Worm (Caenorhabditis elegans): Measurements from ENCODE around the gene C29F7.2.

DNA sequence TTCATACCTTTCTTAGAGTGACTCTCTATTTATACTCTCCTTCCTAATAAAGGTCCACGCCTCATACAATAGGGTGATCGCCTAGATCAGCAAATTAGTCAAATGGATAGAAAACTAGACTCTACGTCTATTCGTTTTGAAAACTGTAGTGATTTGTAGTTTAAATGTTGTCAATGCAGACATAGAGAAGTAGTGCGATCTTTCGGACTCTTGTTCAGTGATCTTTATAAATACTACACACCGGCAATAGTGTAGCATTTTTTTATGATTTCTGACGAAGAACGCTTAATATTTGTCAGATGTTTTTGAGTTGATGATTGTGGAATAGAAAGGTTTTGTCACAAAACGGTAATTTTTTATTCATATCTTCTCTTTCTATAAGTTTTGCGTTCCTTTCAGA, 4.6 kb upstream of the C29F7.2 start:
- TF ChIP-seq daf-19 (GFP tag; conservative IDR thresholded peaks at IDR 0.05) (no peak), mxl-2 (GFP tag; conservative IDR thresholded peaks at IDR 0.05) (no peak), skn-1 (tag; optimal IDR thresholded peaks at IDR 0.05) (no peak), nhr-42 (GFP tag; IDR thresholded peaks at IDR 0.05) (no peak), mdl-1 (tag; optimal IDR thresholded peaks at IDR 0.05) (no peak), fkh-10 (GFP tag; optimal IDR thresholded peaks at IDR 0.05) (no peak), ces-1 (GFP tag; optimal IDR thresholded peaks at IDR 0.05) (no peak), ceh-82 (tag; optimal IDR thresholded peaks at IDR 0.05) (no peak)

Data from whole organism, L4 larva.